Worm (Caenorhabditis elegans): Measurements from ENCODE around the gene C07E3.3.

Gene C07E3.3

DNA sequence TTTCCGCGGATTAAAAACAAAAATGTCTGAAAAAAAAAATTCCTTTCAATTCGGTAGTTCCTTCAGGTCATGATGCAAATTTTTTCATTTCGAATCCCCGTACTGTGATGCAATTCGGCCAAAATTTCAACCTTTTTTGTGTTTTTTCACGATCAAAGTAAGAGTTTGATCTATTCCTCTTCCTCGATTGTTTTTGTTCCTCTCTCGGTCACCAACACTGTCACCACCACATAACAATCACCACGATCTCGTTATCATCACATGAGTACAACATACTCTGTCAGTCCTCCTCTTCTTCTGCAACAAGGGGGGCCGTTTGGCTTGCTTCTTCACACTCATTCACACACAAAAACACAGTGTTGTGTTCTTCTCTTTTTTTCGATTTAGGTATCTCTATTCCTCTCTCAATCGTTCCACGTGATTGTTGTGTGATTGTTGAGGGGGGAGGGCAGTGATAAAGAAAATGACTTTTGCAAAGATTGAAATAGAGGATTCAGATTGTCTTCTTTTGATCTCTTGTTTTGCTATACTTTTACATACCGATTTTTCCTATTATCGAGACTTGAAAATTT, 33.0 kb upstream of the C07E3.3 start:
- TF ChIP-seq nhr-237 (tag; optimal IDR thresholded peaks at IDR 0.05) (no peak), ceh-16 (tag; optimal IDR thresholded peaks at IDR 0.05) (no peak), nhr-77 (tag; optimal IDR thresholded peaks at IDR 0.05) (no peak), elt-1 (tag; optimal IDR thresholded peaks at IDR 0.05) (no peak), unc-39 (tag; optimal IDR thresholded peaks at IDR 0.05) (no peak), mdl-1 (tag; optimal IDR thresholded peaks at IDR 0.05) (peak in 1 of 2 experiments; percentile 47), ztf-11 (tag; optimal IDR thresholded peaks at IDR 0.05) (no peak), nhr-11 (tag; optimal IDR thresholded peaks at IDR 0.05) (no peak), aly-2 (tag; optimal IDR thresholded peaks at IDR 0.05) (no peak), C34F6.9 (tag; optimal IDR thresholded peaks at IDR 0.05) (peak; percentile 58), mab-5 (tag; optimal IDR thresholded peaks at IDR 0.05) (no peak), nhr-129 (tag; optimal IDR thresholded peaks at IDR 0.05) (peak; percentile 90), ztf-4 (tag; optimal IDR thresholded peaks at IDR 0.05) (peak; percentile 72), lin-13 (GFP tag; optimal IDR thresholded peaks at IDR 0.05) (peak; percentile 13), lsy-2 (tag; optimal IDR thresholded peaks at IDR 0.05) (peak in 1 of 2 experiments; percentile 61), zag-1 (tag; optimal IDR thresholded peaks at IDR 0.05) (no peak), F13H6.1 (tag; optimal IDR thresholded peaks at IDR 0.05) (peak; percentile 51), fos-1 (tag; optimal IDR thresholded peaks at IDR 0.05) (peak; percentile 34), lin-11 (tag; optimal IDR thresholded peaks at IDR 0.05) (no peak), nhr-6 (tag; optimal IDR thresholded peaks at IDR 0.05) (peak; percentile 35), nhr-10 (tag; optimal IDR thresholded peaks at IDR 0.05) (peak; percentile 2), ceh-82 (tag; optimal IDR thresholded peaks at IDR 0.05) (no peak), alr-1 (tag; optimal IDR thresholded peaks at IDR 0.05) (no peak), blmp-1 (tag; optimal IDR thresholded peaks at IDR 0.05; ENCODE audit: insufficient read depth) (peak; percentile 29), elt-3 (tag; optimal IDR thresholded peaks at IDR 0.05) (no peak), R02D3.7 (tag; optimal IDR thresholded peaks at IDR 0.05) (no peak), nhr-21 (tag; optimal IDR thresholded peaks at IDR 0.05) (peak; percentile 84), unc-55 (GFP tag; optimal IDR thresholded peaks at IDR 0.05) (no peak), egl-27 (tag; optimal IDR thresholded peaks at IDR 0.05) (no peak), nhr-12 (tag; optimal IDR thresholded peaks at IDR 0.05) (no peak), unc-62 (GFP tag; optimal IDR thresholded peaks at IDR 0.05) (no peak), ama-1 (optimal IDR thresholded peaks at IDR 0.05) (no peak), dmd-4 (tag; optimal IDR thresholded peaks at IDR 0.05) (no peak), sma-3 (GFP tag; optimal IDR thresholded peaks at IDR 0.05) (peak; percentile 85), ztf-1 (GFP tag; conservative IDR thresholded peaks at IDR 0.05) (no peak), sem-4 (tag; optimal IDR thresholded peaks at IDR 0.05) (peak; percentile 17), gmeb-1 (tag; optimal IDR thresholded peaks at IDR 0.05) (peak; percentile 16), ZK546.5 (tag; optimal IDR thresholded peaks at IDR 0.05) (no peak), crh-2 (tag; optimal IDR thresholded peaks at IDR 0.05) (peak; percentile 66), peb-1 (tag; optimal IDR thresholded peaks at IDR 0.05) (no peak), snpc-4 (tag; optimal IDR thresholded peaks at IDR 0.05) (no peak), nhr-23 (tag; optimal IDR thresholded peaks at IDR 0.05) (no peak), nhr-25 (tag; optimal IDR thresholded peaks at IDR 0.05) (peak; percentile 83), skn-1 (tag; optimal IDR thresholded peaks at IDR 0.05) (no peak), sma-9 (GFP tag; optimal IDR thresholded peaks at IDR 0.05) (peak; percentile 91), sma-9 (tag; optimal IDR thresholded peaks at IDR 0.05) (no peak), mbf-1 (tag; optimal IDR thresholded peaks at IDR 0.05) (no peak), Y55F3AM.14 (GFP tag; optimal IDR thresholded peaks at IDR 0.05) (peak; percentile 52), lin-39 (tag; optimal IDR thresholded peaks at IDR 0.05) (no peak)
